Worm (Caenorhabditis elegans): Measurements from ENCODE around the gene dnc-1.

The dnc-1 gene

DNA sequence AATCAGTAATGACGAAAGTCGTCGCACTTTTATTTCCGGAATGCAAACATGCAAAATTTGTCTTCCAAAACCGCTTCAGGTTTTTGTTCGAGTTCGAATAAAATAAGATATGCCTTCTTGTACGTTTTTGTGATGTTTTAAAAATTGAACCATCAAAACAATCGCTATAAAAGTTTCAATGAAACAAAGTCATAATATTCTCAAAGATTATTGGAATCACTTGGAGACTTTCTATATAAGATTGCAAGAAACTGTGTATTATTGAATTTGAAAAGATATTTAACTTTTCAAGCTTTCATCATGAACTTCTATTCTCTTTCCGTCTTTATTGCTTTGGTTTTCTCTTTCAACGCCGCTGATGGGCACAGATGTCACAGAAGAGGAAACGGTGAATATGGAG lies 56.2 kb downstream of the dnc-1 start, which contains the start of gene fipr-14:
TSS of gene fipr-14 (plus strand) at position 301 of the 400 bp plus-strand sequence.
- TF ChIP-seq pes-1 (GFP tag; IDR thresholded peaks at IDR 0.05) (no peak), hnd-1 (tag; optimal IDR thresholded peaks at IDR 0.05) (no peak), scrt-1 (GFP tag; IDR thresholded peaks at IDR 0.05) (no peak), ama-1 (optimal IDR thresholded peaks at IDR 0.05) (no peak), F13C5.2 (tag; optimal IDR thresholded peaks at IDR 0.05) (no peak)
